Fruit fly (Drosophila melanogaster) whole organism, embryonic: Measurements from ENCODE around the gene Mocs2A.

Source experiments
- CG10147 ChIP-seq: fragments of 200-800 bp; sonication (Bioruptor generic); optimal IDR thresholded peaks from 2 replicates; lab custom pipeline; 2019; ENCODE audit warnings: missing biosample characterization, mild to moderate bottlenecking, missing genetic modification characterization, moderate library complexity
- CG10209 ChIP-seq: fragments of 200-800 bp; sonication (Bioruptor generic); optimal IDR thresholded peaks from 3 replicates; lab custom pipeline; 2017; ENCODE audit warnings: missing biosample characterization, mild to moderate bottlenecking, missing genetic modification characterization, missing genetic modification reagents
- CG10267 ChIP-seq: fragments of 200-800 bp; sonication (Bioruptor generic); optimal IDR thresholded peaks from 2 replicates; lab custom pipeline; 2018; ENCODE audit warnings: missing biosample characterization, mild to moderate bottlenecking, missing genetic modification characterization, moderate library complexity
- CG12104 ChIP-seq: fragments of 200-800 bp; sonication (Bioruptor generic); optimal IDR thresholded peaks from 3 replicates; lab custom pipeline; 2016; ENCODE audit warnings: missing biosample characterization, missing genetic modification characterization
- CG12219 ChIP-seq: fragments of 200-800 bp; sonication (Bioruptor generic); optimal IDR thresholded peaks from 3 replicates; lab custom pipeline; 2018; ENCODE audit warnings: missing biosample characterization, mild to moderate bottlenecking, missing genetic modification characterization
- CG12391 ChIP-seq: fragments of 200-800 bp; sonication (Bioruptor generic); optimal IDR thresholded peaks from 3 replicates; lab custom pipeline; 2018; ENCODE audit warnings: missing biosample characterization, mild to moderate bottlenecking, missing genetic modification characterization, moderate library complexity
- CG12769 ChIP-seq: fragments of 200-800 bp; sonication (Bioruptor generic); optimal IDR thresholded peaks from 2 replicates; lab custom pipeline; 2019; ENCODE audit warnings: missing biosample characterization, mild to moderate bottlenecking, missing genetic modification characterization, moderate library complexity
- CG13296 ChIP-seq: fragments of 200-800 bp; sonication (Bioruptor generic); optimal IDR thresholded peaks from 3 replicates; lab custom pipeline; 2018; ENCODE audit warnings: missing biosample characterization, mild to moderate bottlenecking, missing genetic modification characterization
- CG13424 ChIP-seq: fragments of 200-800 bp; sonication (Bioruptor generic); optimal IDR thresholded peaks from 2 replicates; lab custom pipeline; 2019; ENCODE audit warnings: missing biosample characterization, mild to moderate bottlenecking, missing genetic modification characterization, moderate library complexity
- CG13624 ChIP-seq: fragments of 200-800 bp; sonication (Bioruptor generic); optimal IDR thresholded peaks from 2 replicates; lab custom pipeline; 2016; ENCODE audit warnings: missing biosample characterization, missing genetic modification characterization
- CG15269 ChIP-seq: fragments of 200-800 bp; sonication (Bioruptor generic); optimal IDR thresholded peaks from 2 replicates; lab custom pipeline; 2018; ENCODE audit warnings: missing biosample characterization, mild to moderate bottlenecking, missing genetic modification characterization, moderate library complexity
- CG15514 ChIP-seq: fragments of 200-800 bp; sonication (Bioruptor generic); optimal IDR thresholded peaks from 3 replicates; lab custom pipeline; 2017; ENCODE audit warnings: missing biosample characterization, missing genetic modification characterization, mild to moderate bottlenecking, moderate library complexity, missing genetic modification reagents
- CG17829 ChIP-seq: fragments of 200-800 bp; optimal IDR thresholded peaks from 2 replicates; lab custom pipeline; 2019; ENCODE audit warnings: missing biosample characterization, mild to moderate bottlenecking, missing genetic modification characterization, moderate library complexity
- CG1792 ChIP-seq: fragments of 200-800 bp; sonication (Bioruptor generic); optimal IDR thresholded peaks from 2 replicates; lab custom pipeline; 2016; ENCODE audit warnings: missing biosample characterization, missing genetic modification characterization
- CG18599 ChIP-seq: fragments of 200-800 bp; sonication (Bioruptor generic); optimal IDR thresholded peaks from 3 replicates; lab custom pipeline; 2017; ENCODE audit warnings: missing biosample characterization, missing genetic modification characterization, mild to moderate bottlenecking, moderate library complexity, missing genetic modification reagents
- CG2199 ChIP-seq: fragments of 200-800 bp; sonication (Bioruptor generic); IDR thresholded peaks from 3 replicates; pipeline ENCODE4 v1.3.6; 2022; ENCODE audit warnings: missing biosample characterization, missing genetic modification characterization
- CG2712 ChIP-seq: fragments of 200-800 bp; optimal IDR thresholded peaks from 3 replicates; lab custom pipeline; 2019; ENCODE audit warnings: missing biosample characterization, mild to moderate bottlenecking, missing genetic modification characterization, moderate library complexity
- CG31365 ChIP-seq: fragments of 200-800 bp; sonication (Bioruptor generic); optimal IDR thresholded peaks from 2 replicates; lab custom pipeline; 2018; ENCODE audit warnings: missing biosample characterization, mild to moderate bottlenecking, missing genetic modification characterization
- CG3281 ChIP-seq: fragments of 200-800 bp; sonication (Bioruptor generic); optimal IDR thresholded peaks from 3 replicates; lab custom pipeline; 2017; ENCODE audit warnings: missing biosample characterization, mild to moderate bottlenecking, missing genetic modification characterization
- CG34376 ChIP-seq: fragments of 200-800 bp; sonication (Bioruptor generic); optimal IDR thresholded peaks from 2 replicates; lab custom pipeline; 2018; ENCODE audit warnings: missing biosample characterization, mild to moderate bottlenecking, missing genetic modification characterization
- CG7556 ChIP-seq: fragments of 200-800 bp; sonication (Bioruptor generic); optimal IDR thresholded peaks from 2 replicates; lab custom pipeline; 2017; ENCODE audit warnings: missing biosample characterization, mild to moderate bottlenecking, missing genetic modification characterization
- CG7839 ChIP-seq: fragments of 200-800 bp; sonication (Bioruptor generic); optimal IDR thresholded peaks from 3 replicates; lab custom pipeline; 2018; ENCODE audit warnings: missing biosample characterization, mild to moderate bottlenecking, missing genetic modification characterization, moderate library complexity
- CG8388 ChIP-seq: fragments of 200-800 bp; sonication (Bioruptor generic); optimal IDR thresholded peaks from 2 replicates; lab custom pipeline; 2019; ENCODE audit warnings: missing biosample characterization, mild to moderate bottlenecking, missing genetic modification characterization, moderate library complexity
- CG8924 ChIP-seq: fragments of 200-800 bp; optimal IDR thresholded peaks from 3 replicates; lab custom pipeline; 2019; ENCODE audit warnings: missing biosample characterization, mild to moderate bottlenecking, missing genetic modification characterization, moderate library complexity
- Fer1 ChIP-seq: fragments of 200-800 bp; sonication (Bioruptor generic); optimal IDR thresholded peaks from 2 replicates; lab custom pipeline; 2017; ENCODE audit warnings: missing biosample characterization, mild to moderate bottlenecking, missing genetic modification characterization
- H2.0 ChIP-seq: fragments of 200-800 bp; sonication (Bioruptor generic); IDR thresholded peaks from 2 replicates; pipeline ENCODE4 v1.3.6; 2022; ENCODE audit warnings: missing biosample characterization, missing genetic modification characterization
- HLH3B ChIP-seq: fragments of 200-800 bp; sonication (Bioruptor generic); IDR thresholded peaks from 2 replicates; pipeline ENCODE4 v1.3.6; 2022; ENCODE audit warnings: missing biosample characterization, missing genetic modification characterization
- Hand ChIP-seq: fragments of 200-800 bp; sonication (Bioruptor generic); optimal IDR thresholded peaks from 2 replicates; lab custom pipeline; 2017; ENCODE audit warnings: mild to moderate bottlenecking, missing biosample characterization, missing genetic modification reagents, missing genetic modification characterization
- Hmr ChIP-seq: fragments of 200-800 bp; sonication (Bioruptor generic); optimal IDR thresholded peaks from 3 replicates; lab custom pipeline; 2017; ENCODE audit warnings: mild to moderate bottlenecking, missing biosample characterization, missing genetic modification reagents, missing genetic modification characterization
- Hr51 ChIP-seq, 2 experiments: fragments of 200-800 bp; sonication (Bioruptor generic); optimal IDR thresholded peaks; 2 replicates in 1 of 2; 3 replicates in 1 of 2; lab custom pipeline; 2016 to 2018; ENCODE audit warnings: missing biosample characterization in 2 of 2, missing genetic modification characterization in 2 of 2, mild to moderate bottlenecking in 1 of 2, moderate library complexity in 1 of 2
- Lim3 ChIP-seq: fragments of 200-800 bp; sonication (Bioruptor generic); IDR thresholded peaks from 2 replicates; pipeline ENCODE4 v1.3.6; 2022; ENCODE audit warnings: missing biosample characterization, missing genetic modification characterization
- Med ChIP-seq: fragments of 200-800 bp; sonication (Bioruptor generic); peaks from one replicate; lab custom pipeline; 2016; ENCODE audit warnings: missing biosample characterization, missing genetic modification characterization, mild to moderate bottlenecking, inconsistent platforms, moderate library complexity
- Meics ChIP-seq: fragments of 200-800 bp; sonication (Bioruptor generic); optimal IDR thresholded peaks from 2 replicates; lab custom pipeline; 2017; ENCODE audit warnings: missing biosample characterization, mild to moderate bottlenecking, missing genetic modification characterization
- NFAT ChIP-seq: fragments of 200-800 bp; sonication (Bioruptor generic); IDR thresholded peaks from 2 replicates; pipeline ENCODE4 v1.3.6; 2022; ENCODE audit warnings: missing biosample characterization, missing genetic modification characterization
- Six4 ChIP-seq: fragments of 200-800 bp; sonication (Bioruptor generic); optimal IDR thresholded peaks from 2 replicates; lab custom pipeline; 2016; ENCODE audit warnings: missing biosample characterization, missing genetic modification characterization
- Sox100B ChIP-seq: fragments of 200-800 bp; sonication (Bioruptor generic); optimal IDR thresholded peaks from 3 replicates; lab custom pipeline; 2018; ENCODE audit warnings: missing biosample characterization, mild to moderate bottlenecking, missing genetic modification characterization
- Sox102F ChIP-seq: fragments of 200-800 bp; sonication (Bioruptor generic); optimal IDR thresholded peaks from 2 replicates; lab custom pipeline; 2018; ENCODE audit warnings: missing biosample characterization, mild to moderate bottlenecking, missing genetic modification characterization, moderate library complexity
- Xrp1 ChIP-seq: fragments of 200-800 bp; sonication (Bioruptor generic); IDR thresholded peaks from 2 replicates; pipeline ENCODE4 v1.3.6; 2022; ENCODE audit warnings: missing biosample characterization, missing genetic modification characterization
- cato ChIP-seq: fragments of 200-800 bp; sonication (Bioruptor generic); optimal IDR thresholded peaks from 2 replicates; lab custom pipeline; 2016; ENCODE audit warnings: missing biosample characterization, missing genetic modification characterization, borderline replicate concordance
- crc ChIP-seq: fragments of 200-800 bp; sonication (Bioruptor generic); optimal IDR thresholded peaks from 2 replicates; lab custom pipeline; 2016; ENCODE audit warnings: missing biosample characterization, missing genetic modification characterization
- cwo ChIP-seq: fragments of 200-800 bp; sonication (Bioruptor generic); optimal IDR thresholded peaks from 3 replicates; lab custom pipeline; 2017; ENCODE audit warnings: missing biosample characterization, missing genetic modification characterization, mild to moderate bottlenecking, moderate library complexity, missing genetic modification reagents
- dmrt99B ChIP-seq: fragments of 200-800 bp; sonication (Bioruptor generic); optimal IDR thresholded peaks from 2 replicates; lab custom pipeline; 2018; ENCODE audit warnings: missing biosample characterization, mild to moderate bottlenecking, missing genetic modification characterization, moderate library complexity
- gcm ChIP-seq: fragments of 200-800 bp; sonication (Bioruptor generic); optimal IDR thresholded peaks from 2 replicates; lab custom pipeline; 2019; ENCODE audit warnings: missing biosample characterization, mild to moderate bottlenecking, missing genetic modification characterization, moderate library complexity
- her ChIP-seq: fragments of 200-800 bp; sonication (Bioruptor generic); optimal IDR thresholded peaks from 2 replicates; lab custom pipeline; 2016; ENCODE audit warnings: missing biosample characterization, missing genetic modification characterization
- luna ChIP-seq: fragments of 200-800 bp; sonication (Bioruptor generic); optimal IDR thresholded peaks from 2 replicates; lab custom pipeline; 2016; ENCODE audit warnings: missing biosample characterization, missing genetic modification characterization
- oc ChIP-seq: fragments of 200-800 bp; sonication (Bioruptor generic); optimal IDR thresholded peaks from 2 replicates; lab custom pipeline; 2018; ENCODE audit warnings: missing biosample characterization, mild to moderate bottlenecking, missing genetic modification characterization, moderate library complexity
- org-1 ChIP-seq: fragments of 200-800 bp; sonication (Bioruptor generic); optimal IDR thresholded peaks from 2 replicates; lab custom pipeline; 2017; ENCODE audit warnings: missing biosample characterization, missing genetic modification characterization
- sens ChIP-seq: fragments of 200-800 bp; sonication (Bioruptor generic); peaks from one replicate; lab custom pipeline; 2016; ENCODE audit warnings: missing biosample characterization, missing genetic modification characterization
- sug ChIP-seq: fragments of 200-800 bp; optimal IDR thresholded peaks from 2 replicates; lab custom pipeline; 2019; ENCODE audit warnings: missing biosample characterization, mild to moderate bottlenecking, missing genetic modification characterization, moderate library complexity
- vvl ChIP-seq: fragments of 200-800 bp; sonication (Bioruptor generic); IDR thresholded peaks from 2 replicates; pipeline ENCODE4 v1.3.6; 2022; ENCODE audit warnings: missing biosample characterization, missing genetic modification characterization

Mocs2A gene

DNA sequence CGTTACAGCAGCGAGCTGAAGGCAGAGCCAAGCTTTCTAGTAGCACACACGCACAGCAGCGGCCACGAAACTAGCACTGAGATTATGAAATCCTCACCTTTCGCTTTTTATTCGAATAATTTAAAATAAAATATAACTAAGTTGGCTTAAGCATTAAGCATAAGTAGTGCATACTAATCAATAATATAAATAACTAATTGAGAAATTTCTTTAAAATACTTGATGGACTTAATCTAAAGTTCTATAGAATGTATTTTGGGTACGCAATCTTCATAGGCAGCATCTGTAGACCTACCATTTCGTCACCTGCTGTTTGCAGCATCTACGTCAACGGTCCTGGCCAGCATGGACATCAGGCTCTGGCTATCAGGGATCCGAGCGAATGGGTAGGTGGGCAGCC, 25.2 kb upstream of the Mocs2A start:
- TF ChIP-seq cato (GFP tag; lab: Kevin White, UChicago): no peak
- no peak for TF ChIP-seq gcm (GFP tag; lab: Kevin White, UChicago)
- TF ChIP-seq CG10209 (GFP tag; lab: Kevin White, UChicago): peak; percentile 13
- peak; percentile 4 for TF ChIP-seq Sox102F (GFP tag; lab: Kevin White, UChicago)
- no peak for TF ChIP-seq HLH3B
- TF ChIP-seq CG12391 (tag; lab: Kevin White, UChicago): peak; percentile 5
- TF ChIP-seq CG34376 (GFP tag; lab: Kevin White, UChicago): peak; percentile 23
- no peak for TF ChIP-seq CG12104
- TF ChIP-seq crc (GFP tag; lab: Kevin White, UChicago): no peak
- TF ChIP-seq H2.0 (GFP tag; lab: Robert Waterston, UW): no peak
- TF ChIP-seq sug: peak; percentile 32
- TF ChIP-seq sens: peak; percentile 57
- no peak for TF ChIP-seq CG1792 (GFP tag; lab: Kevin White, UChicago)
- peak; percentile 7 for TF ChIP-seq CG12219
- peak; percentile 58 for TF ChIP-seq CG7556 (GFP tag; lab: Kevin White, UChicago)
- no peak for TF ChIP-seq CG8388 (GFP tag; lab: Kevin White, UChicago)
- TF ChIP-seq CG15269 (tag; lab: Kevin White, UChicago): peak; percentile 22
- peak; percentile 10 for TF ChIP-seq org-1 (GFP tag; lab: Kevin White, UChicago)
- no peak for TF ChIP-seq oc
- no peak for TF ChIP-seq CG31365 (tag; lab: Kevin White, UChicago)
- no peak for TF ChIP-seq luna (GFP tag; lab: Kevin White, UChicago)
- peak; percentile 22 for TF ChIP-seq CG10267
- 0 out of 2 replicates have a peak, but pooled peaks have one; percentile 9 for TF ChIP-seq Xrp1 (GFP tag; lab: Robert Waterston, UW)
- no peak for TF ChIP-seq her
- TF ChIP-seq Hand: peak; percentile 29
- TF ChIP-seq Six4 (GFP tag; lab: Kevin White, UChicago): no peak
- TF ChIP-seq CG8924: peak; percentile 35
- peak in 1 of 2 experiments; percentile 48 for TF ChIP-seq Hr51 (GFP tag; optimal IDR thresholded peaks at IDR 0.05; lab: Kevin White, UChicago)
- no peak for TF ChIP-seq NFAT (GFP tag; lab: Robert Waterston, UW)
- no peak for TF ChIP-seq CG12769 (tag; lab: Kevin White, UChicago)
- no peak for TF ChIP-seq CG13624
- TF ChIP-seq dmrt99B (tag; lab: Kevin White, UChicago): peak; percentile 52
- TF ChIP-seq CG15514: peak; percentile 13
- peak; percentile 50 for TF ChIP-seq cwo (GFP tag; lab: Kevin White, UChicago)
- peak; percentile 48 for TF ChIP-seq CG10147 (GFP tag; lab: Kevin White, UChicago)
- TF ChIP-seq CG13296 (GFP tag; lab: Kevin White, UChicago): peak; percentile 55
- TF ChIP-seq CG7839 (tag; lab: Kevin White, UChicago): peak; percentile 36
- TF ChIP-seq CG18599: peak; percentile 79
- no peak for TF ChIP-seq vvl (GFP tag; lab: Robert Waterston, UW)
- peak; percentile 36 for TF ChIP-seq CG13424 (tag; lab: Kevin White, UChicago)
- no peak for TF ChIP-seq Lim3 (GFP tag; lab: Robert Waterston, UW)
- TF ChIP-seq Sox100B (GFP tag; lab: Kevin White, UChicago): peak; percentile 5
- peak; percentile 49 for TF ChIP-seq Med (GFP tag; lab: Kevin White, UChicago)
- TF ChIP-seq CG3281 (GFP tag; lab: Kevin White, UChicago): peak; percentile 45
- peak; percentile 70 for TF ChIP-seq Fer1 (GFP tag; lab: Kevin White, UChicago)
- no peak for TF ChIP-seq CG2199 (GFP tag; lab: Robert Waterston, UW)
- peak; percentile 30 for TF ChIP-seq CG2712 (tag; lab: Kevin White, UChicago)
- peak; percentile 34 for TF ChIP-seq Hmr (GFP tag; lab: Kevin White, UChicago)
- TF ChIP-seq CG17829: no peak
- TF ChIP-seq Meics (GFP tag; lab: Kevin White, UChicago): peak; percentile 45
